Worm (Caenorhabditis elegans): ENCODE measurements around the gene B0228.8.

DNA sequence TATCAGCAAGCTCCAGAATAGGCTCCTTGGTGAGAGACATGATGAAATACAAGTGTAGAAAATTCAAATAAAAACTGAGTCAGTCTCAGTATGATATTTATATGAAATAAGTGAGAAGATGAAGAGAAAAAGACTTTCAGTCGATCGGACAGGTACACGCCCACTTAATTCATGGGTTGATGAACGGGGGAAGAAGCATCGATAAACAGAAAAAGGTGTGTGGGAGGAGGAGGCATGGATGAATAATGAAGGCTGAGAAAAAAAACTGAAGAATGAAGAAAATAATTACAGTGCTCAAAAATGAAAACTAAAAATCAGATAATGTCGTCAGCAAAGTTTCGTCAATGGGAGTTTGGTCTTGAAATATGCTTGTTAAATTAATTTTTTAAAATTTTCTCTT lies 7.8 kb downstream of the B0228.8 start, which contains the start of gene trx-1:
- TF ChIP-seq nhr-28 (tag; optimal IDR thresholded peaks at IDR 0.05) = no peak
- TF ChIP-seq ztf-4 (tag; optimal IDR thresholded peaks at IDR 0.05) = no peak
- TF ChIP-seq lin-39 (tag; optimal IDR thresholded peaks at IDR 0.05) = no peak
- no peak for TF ChIP-seq fkh-10 (GFP tag; optimal IDR thresholded peaks at IDR 0.05)
- no peak for TF ChIP-seq aly-2 (tag; optimal IDR thresholded peaks at IDR 0.05)
- TF ChIP-seq unc-39 (tag; optimal IDR thresholded peaks at IDR 0.05) = no peak
- no peak for TF ChIP-seq ZK546.5 (tag; optimal IDR thresholded peaks at IDR 0.05)
- no peak for TF ChIP-seq snpc-4 (tag; optimal IDR thresholded peaks at IDR 0.05)
- TF ChIP-seq nhr-43 (tag; optimal IDR thresholded peaks at IDR 0.05; ENCODE audit: poor library complexity, severe bottlenecking) = no peak
- TF ChIP-seq nhr-77 (tag; optimal IDR thresholded peaks at IDR 0.05) = no peak
- no peak for TF ChIP-seq elt-3 (tag; optimal IDR thresholded peaks at IDR 0.05)
- no peak for TF ChIP-seq nhr-76 (tag; optimal IDR thresholded peaks at IDR 0.05)
